Worm (Caenorhabditis elegans) whole organism, L1 larva: ENCODE measurements around the gene str-60.

Source experiments
- ama-1 ChIP-seq: fragments of 150-350 bp; optimal IDR thresholded peaks from 2 replicates; lab custom pipeline; 2014
- ceh-63 ChIP-seq: fragments of 200-800 bp; sonication (Bioruptor generic); optimal IDR thresholded peaks from 2 replicates; lab custom pipeline; 2018; ENCODE audit warnings: mild to moderate bottlenecking, missing genetic modification characterization, missing compliant biosample characterization
- egl-13 ChIP-seq: sonication (generic microtip); optimal IDR thresholded peaks from 2 replicates; lab custom pipeline; 2016; ENCODE audit warnings: missing genotype, missing genetic modification reagents, missing genetic modification characterization, missing compliant biosample characterization
- elt-2 ChIP-seq: sonication (generic microtip); optimal IDR thresholded peaks from 2 replicates; lab custom pipeline; 2016; ENCODE audit warnings: missing genetic modification characterization, mild to moderate bottlenecking, inconsistent platforms, missing compliant biosample characterization, missing genetic modification reagents
- fkh-8 ChIP-seq: sonication (generic microtip); optimal IDR thresholded peaks from 2 replicates; lab custom pipeline; 2016; ENCODE audit warnings: mild to moderate bottlenecking, missing genetic modification characterization, missing compliant biosample characterization
- hlh-4 ChIP-seq: sonication (generic microtip); optimal IDR thresholded peaks from 2 replicates; lab custom pipeline; 2016; ENCODE audit warnings: mild to moderate bottlenecking, missing genetic modification characterization, missing compliant biosample characterization
- nhr-11 ChIP-seq: fragments of 150-350 bp; optimal IDR thresholded peaks from 2 replicates; lab custom pipeline; 2014; ENCODE audit warnings: missing biosample characterization, missing genetic modification characterization
- nhr-28 ChIP-seq: fragments of 150-350 bp; optimal IDR thresholded peaks from 2 replicates; lab custom pipeline; 2014; ENCODE audit warnings: missing biosample characterization, missing genetic modification characterization
- skn-1 ChIP-seq: fragments of 150-350 bp; optimal IDR thresholded peaks from 2 replicates; lab custom pipeline; 2014; ENCODE audit warnings: missing biosample characterization, missing genetic modification characterization
- xbp-1 ChIP-seq: sonication (generic microtip); optimal IDR thresholded peaks from 2 replicates; lab custom pipeline; 2016; ENCODE audit warnings: missing genetic modification characterization, missing compliant biosample characterization

ce11 chrV:15940254-15940653, 42.5 kb downstream of the str-60 start, which contains the start of gene srw-55:
- TF ChIP-seq hlh-4 (no peak), egl-13 (tag; lab: Kevin White, UChicago) (no peak), ama-1 (lab: Kevin White, UChicago) (no peak), nhr-28 (no peak), elt-2 (tag; lab: Kevin White, UChicago) (no peak), xbp-1 (tag; lab: Kevin White, UChicago) (no peak), skn-1 (tag; lab: Kevin White, UChicago) (no peak), nhr-11 (tag; lab: Kevin White, UChicago) (no peak), ceh-63 (GFP tag; lab: Kevin White, UChicago) (no peak), fkh-8 (no peak)
